Worm (Caenorhabditis elegans) whole organism, late embryonic: ENCODE measurements around the gene snf-6.

Experiments used
- C08G9.2 ChIP-seq: sonication (generic microtip); optimal IDR thresholded peaks from 2 replicates; lab custom pipeline; 2016; ENCODE audit warnings: mild to moderate bottlenecking, missing genetic modification characterization, moderate library complexity, missing compliant biosample characterization
- K02D7.2 ChIP-seq: sonication (generic microtip); optimal IDR thresholded peaks from 2 replicates; lab custom pipeline; 2017; ENCODE audit warnings: mild to moderate bottlenecking, missing genetic modification characterization, missing compliant biosample characterization
- K09A11.1 ChIP-seq: sonication (generic microtip); optimal IDR thresholded peaks from 2 replicates; lab custom pipeline; 2017; ENCODE audit warnings: antibody characterized with exemption, mild to moderate bottlenecking, missing genetic modification characterization, missing compliant biosample characterization; ENCODE audit not compliant: insufficient read depth
- T23F11.4 ChIP-seq: fragments of 200-800 bp; sonication (Bioruptor generic); optimal IDR thresholded peaks from 2 replicates; lab custom pipeline; 2018; ENCODE audit warnings: mild to moderate bottlenecking, missing genetic modification characterization, missing compliant biosample characterization
- Y22D7AL.16 ChIP-seq: sonication (generic microtip); optimal IDR thresholded peaks from 2 replicates; lab custom pipeline; 2016; ENCODE audit warnings: missing genetic modification characterization, missing compliant biosample characterization
- ahr-1 ChIP-seq: sonication (generic microtip); optimal IDR thresholded peaks from 2 replicates; lab custom pipeline; 2016; ENCODE audit warnings: missing genetic modification characterization, missing compliant biosample characterization
- ceh-14 ChIP-seq: sonication (generic microtip); optimal IDR thresholded peaks from 2 replicates; lab custom pipeline; 2016; ENCODE audit warnings: missing genotype, missing genetic modification characterization, missing compliant biosample characterization
- ceh-19 ChIP-seq: fragments of 200-800 bp; sonication (Bioruptor generic); optimal IDR thresholded peaks from 2 replicates; lab custom pipeline; 2018; ENCODE audit warnings: mild to moderate bottlenecking, missing genetic modification characterization, missing compliant biosample characterization
- ceh-2 ChIP-seq: sonication (generic microtip); optimal IDR thresholded peaks from 2 replicates; lab custom pipeline; 2016; ENCODE audit warnings: missing genotype, missing genetic modification characterization, missing compliant biosample characterization
- ceh-24 ChIP-seq: sonication (generic microtip); optimal IDR thresholded peaks from 2 replicates; lab custom pipeline; 2016; ENCODE audit warnings: mild to moderate bottlenecking, missing genetic modification characterization, missing compliant biosample characterization
- ceh-30 ChIP-seq: fragments of 150-350 bp; optimal IDR thresholded peaks from 2 replicates; lab custom pipeline; 2014; ENCODE audit warnings: missing biosample characterization, missing genetic modification characterization
- ceh-31 ChIP-seq: sonication (generic microtip); optimal IDR thresholded peaks from 2 replicates; lab custom pipeline; 2016; ENCODE audit warnings: missing genetic modification characterization, missing compliant biosample characterization
- ceh-45 ChIP-seq: fragments of 200-800 bp; sonication (Bioruptor generic); IDR thresholded peaks from 2 replicates; pipeline ENCODE4 v1.3.6; 2022; ENCODE audit warnings: missing genetic modification reagents, missing genetic modification characterization, missing compliant biosample characterization
- ceh-48 ChIP-seq: sonication (generic microtip); optimal IDR thresholded peaks from 2 replicates; lab custom pipeline; 2016; ENCODE audit warnings: missing genetic modification characterization, inconsistent platforms, missing compliant biosample characterization
- ceh-6 ChIP-seq: fragments of 200-800 bp; sonication (Bioruptor generic); optimal IDR thresholded peaks from 2 replicates; lab custom pipeline; 2018; ENCODE audit warnings: mild to moderate bottlenecking, missing genetic modification characterization, missing compliant biosample characterization
- ceh-9 ChIP-seq: sonication (generic microtip); optimal IDR thresholded peaks from 2 replicates; lab custom pipeline; 2016; ENCODE audit warnings: mild to moderate bottlenecking, missing genetic modification characterization, inconsistent platforms, missing compliant biosample characterization
- dmd-4 ChIP-seq: sonication (generic microtip); optimal IDR thresholded peaks from 2 replicates; lab custom pipeline; 2016; ENCODE audit warnings: borderline replicate concordance, missing genetic modification characterization, missing compliant biosample characterization
- elt-2 ChIP-seq: sonication (generic microtip); optimal IDR thresholded peaks from 2 replicates; lab custom pipeline; 2016; ENCODE audit warnings: missing genetic modification reagents, missing genetic modification characterization, missing compliant biosample characterization
- ets-4 ChIP-seq: sonication (generic microtip); optimal IDR thresholded peaks from 2 replicates; lab custom pipeline; 2016; ENCODE audit warnings: missing genetic modification characterization, missing compliant biosample characterization
- eyg-1 ChIP-seq: sonication (generic microtip); optimal IDR thresholded peaks from 2 replicates; lab custom pipeline; 2016; ENCODE audit warnings: missing genotype, missing genetic modification characterization, missing compliant biosample characterization
- fax-1 ChIP-seq: sonication (generic microtip); optimal IDR thresholded peaks from 2 replicates; lab custom pipeline; 2016; ENCODE audit warnings: missing genotype, missing genetic modification characterization, missing compliant biosample characterization
- fkh-6 ChIP-seq: sonication (generic microtip); optimal IDR thresholded peaks from 2 replicates; lab custom pipeline; 2016; ENCODE audit warnings: missing genetic modification characterization, missing compliant biosample characterization
- gmeb-2 ChIP-seq: sonication (generic microtip); optimal IDR thresholded peaks from 2 replicates; lab custom pipeline; 2016; ENCODE audit warnings: missing genetic modification characterization, inconsistent platforms, missing compliant biosample characterization
- hlh-13 ChIP-seq: fragments of 200-800 bp; sonication (Bioruptor generic); optimal IDR thresholded peaks from 2 replicates; lab custom pipeline; 2018; ENCODE audit warnings: mild to moderate bottlenecking, missing genetic modification characterization, missing compliant biosample characterization
- hlh-30 ChIP-seq: sonication (generic microtip); optimal IDR thresholded peaks from 2 replicates; lab custom pipeline; 2017; ENCODE audit warnings: antibody characterized with exemption, missing genetic modification characterization, missing compliant biosample characterization; ENCODE audit not compliant: insufficient read depth
- hlh-6 ChIP-seq: sonication (generic microtip); optimal IDR thresholded peaks from 2 replicates; lab custom pipeline; 2016; ENCODE audit warnings: missing genotype, missing genetic modification characterization, missing compliant biosample characterization
- lin-11 ChIP-seq: fragments of 200-800 bp; sonication (Bioruptor generic); optimal IDR thresholded peaks from 2 replicates; lab custom pipeline; 2018; ENCODE audit warnings: mild to moderate bottlenecking, missing genetic modification characterization, missing compliant biosample characterization
- nfya-1 ChIP-seq: sonication (generic microtip); optimal IDR thresholded peaks from 2 replicates; lab custom pipeline; 2017; ENCODE audit warnings: missing genetic modification characterization, mild to moderate bottlenecking, missing compliant biosample characterization, antibody characterized with exemption, moderate library complexity
- odd-2 ChIP-seq: sonication (generic microtip); optimal IDR thresholded peaks from 2 replicates; lab custom pipeline; 2017; ENCODE audit warnings: antibody characterized with exemption, mild to moderate bottlenecking, missing genetic modification characterization, missing compliant biosample characterization
- pag-3 ChIP-seq: sonication (generic microtip); optimal IDR thresholded peaks from 2 replicates; lab custom pipeline; 2016; ENCODE audit warnings: missing compliant biosample characterization, missing genetic modification characterization, borderline replicate concordance
- pat-9 ChIP-seq: fragments of 200-800 bp; sonication (Bioruptor generic); optimal IDR thresholded peaks from 2 replicates; lab custom pipeline; 2018; ENCODE audit warnings: mild to moderate bottlenecking, missing genetic modification characterization, moderate library complexity, missing compliant biosample characterization
- pax-1 ChIP-seq: fragments of 150-350 bp; optimal IDR thresholded peaks from 2 replicates; lab custom pipeline; 2014; ENCODE audit warnings: missing biosample characterization, missing genetic modification characterization
- pha-2 ChIP-seq: sonication (generic microtip); optimal IDR thresholded peaks from 2 replicates; lab custom pipeline; 2017; ENCODE audit warnings: mild to moderate bottlenecking, missing genetic modification characterization, missing compliant biosample characterization
- pha-4 ChIP-seq: fragments of 150-350 bp; optimal IDR thresholded peaks from 2 replicates; lab custom pipeline; 2018; ENCODE audit warnings: missing biosample characterization, missing genetic modification reagents, missing genetic modification characterization
- pros-1 ChIP-seq: fragments of 150-350 bp; optimal IDR thresholded peaks from 2 replicates; lab custom pipeline; 2014; ENCODE audit warnings: missing biosample characterization, missing genetic modification reagents, missing genetic modification characterization
- ref-2 ChIP-seq: sonication (generic microtip); optimal IDR thresholded peaks from 2 replicates; lab custom pipeline; 2016; ENCODE audit warnings: missing genetic modification characterization, missing compliant biosample characterization
- rnt-1 ChIP-seq: sonication (generic microtip); optimal IDR thresholded peaks from 2 replicates; lab custom pipeline; 2016; ENCODE audit warnings: missing genetic modification characterization, missing compliant biosample characterization
- tbx-2 ChIP-seq: sonication (generic microtip); optimal IDR thresholded peaks from 2 replicates; lab custom pipeline; 2016; ENCODE audit warnings: missing genetic modification characterization, missing compliant biosample characterization
- tbx-7 ChIP-seq: sonication (generic microtip); optimal IDR thresholded peaks from 2 replicates; lab custom pipeline; 2016; ENCODE audit warnings: missing genotype, missing genetic modification characterization, missing compliant biosample characterization
- unc-3 ChIP-seq, 2 experiments: fragments of 200-800 bp in 1 of 2; sonication (Bioruptor generic) in 1 of 2; sonication (generic microtip) in 1 of 2; conservative IDR thresholded peaks in 1 of 2; optimal IDR thresholded peaks in 1 of 2; 2 replicates each; pipeline versions ENCODE4 v1.3.6 to Lab custom; 2016 to 2022; ENCODE audit warnings: missing compliant biosample characterization in 2 of 2, missing genetic modification characterization in 2 of 2, missing genetic modification reagents in 1 of 2
- unc-42 ChIP-seq: sonication (generic microtip); optimal IDR thresholded peaks from 2 replicates; lab custom pipeline; 2016; ENCODE audit warnings: missing genotype, missing genetic modification characterization, missing compliant biosample characterization
- unc-86 ChIP-seq: sonication (generic microtip); optimal IDR thresholded peaks from 2 replicates; lab custom pipeline; 2016; ENCODE audit warnings: missing genetic modification characterization, missing compliant biosample characterization
- zip-5 ChIP-seq: sonication (generic microtip); optimal IDR thresholded peaks from 2 replicates; lab custom pipeline; 2016; ENCODE audit warnings: missing genetic modification characterization, missing compliant biosample characterization

The snf-6 gene

ce11 chrIII:1554347-1554746, 21.7 kb upstream of the snf-6 start, which contains the start of gene ddx-35:
ddx-35 (minus strand) TSS chrIII:1554447.
- TF ChIP-seq ceh-24 (no peak), Y22D7AL.16 (tag; lab: Kevin White, UChicago) (no peak), nfya-1 (no peak), ets-4 (no peak), ceh-48 (tag; lab: Kevin White, UChicago) (no peak), gmeb-2 (no peak), tbx-7 (tag; lab: Kevin White, UChicago) (no peak), eyg-1 (tag; lab: Kevin White, UChicago) (no peak)

ce11 chrIII:1543406-1544011, 10.9 kb upstream of the snf-6 start:
- TF ChIP-seq ceh-9 (tag; lab: Kevin White, UChicago): no peak
- TF ChIP-seq ceh-45: no peak
- TF ChIP-seq C08G9.2 (tag; lab: Kevin White, UChicago): no peak
- TF ChIP-seq tbx-7 (tag; lab: Kevin White, UChicago): no peak
- TF ChIP-seq pha-4 (tag; lab: Kevin White, UChicago): no peak
- peak; percentile 43 for TF ChIP-seq ceh-48 (tag; lab: Kevin White, UChicago)
- TF ChIP-seq, all 69 proteins: peak for 1

ce11 chrIII:1540100-1540695, 7.6 kb upstream of the snf-6 start, which contains the start of the genes Y67D2.5 and cisd-3.2:
Y67D2.5 (minus strand) TSS chrIII:1540244.
cisd-3.2 (plus strand) TSS chrIII:1540493.
- TF ChIP-seq pros-1 (tag; lab: Kevin White, UChicago) (no peak), ceh-6 (GFP tag; lab: Kevin White, UChicago) (no peak), pat-9 (tag; lab: Kevin White, UChicago) (no peak), ceh-19 (GFP tag; lab: Kevin White, UChicago) (no peak), ceh-2 (peak; percentile 68), zip-5 (tag; lab: Kevin White, UChicago) (peak; percentile 37), pax-1 (tag; lab: Kevin White, UChicago) (no peak), rnt-1 (tag; lab: Kevin White, UChicago) (no peak), unc-42 (no peak), ceh-24 (no peak), pag-3 (tag; lab: Kevin White, UChicago) (no peak), tbx-2 (peak; percentile 66), hlh-13 (GFP tag; lab: Kevin White, UChicago) (no peak), unc-3 (GFP tag; conservative IDR thresholded peaks at IDR 0.05; lab: Robert Waterston, UW) (no peak), unc-3 (tag; optimal IDR thresholded peaks at IDR 0.05; lab: Kevin White, UChicago) (no peak), fax-1 (tag; lab: Kevin White, UChicago) (peak; percentile 16), ets-4 (peak; percentile 65), K02D7.2 (tag; lab: Kevin White, UChicago) (no peak), fkh-6 (tag; lab: Kevin White, UChicago) (no peak), ceh-48 (tag; lab: Kevin White, UChicago) (no peak), elt-2 (tag; lab: Kevin White, UChicago) (peak; percentile 33), lin-11 (tag; lab: Kevin White, UChicago) (no peak), ceh-31 (tag; lab: Kevin White, UChicago) (peak; percentile 69), ref-2 (no peak), Y22D7AL.16 (tag; lab: Kevin White, UChicago) (no peak), dmd-4 (tag; lab: Kevin White, UChicago) (no peak), ceh-14 (tag; lab: Kevin White, UChicago) (no peak), unc-86 (no peak), T23F11.4 (no peak), hlh-6 (tag; lab: Kevin White, UChicago) (no peak), hlh-30 (tag; lab: Kevin White, UChicago) (no peak), ahr-1 (tag; lab: Kevin White, UChicago) (peak; percentile 4), gmeb-2 (no peak), tbx-7 (tag; lab: Kevin White, UChicago) (peak; percentile 56), K09A11.1 (tag; lab: Kevin White, UChicago) (no peak), odd-2 (tag; lab: Kevin White, UChicago) (no peak), ceh-30 (no peak), pha-2 (tag; lab: Kevin White, UChicago) (no peak), C08G9.2 (tag; lab: Kevin White, UChicago) (peak; percentile 78)
